Worm (Caenorhabditis elegans): ENCODE measurements around the gene K10G6.9.

ce11 chrII:3935990-3936389 lies 36.1 kb upstream of the K10G6.9 start:
- TF ChIP-seq ZK337.2 (GFP tag; IDR thresholded peaks at IDR 0.05) (no peak), unc-62 (GFP tag; optimal IDR thresholded peaks at IDR 0.05 in 1 of 2) (no peak), unc-62 (tag; optimal IDR thresholded peaks at IDR 0.05) (no peak), mdl-1 (tag; optimal IDR thresholded peaks at IDR 0.05) (no peak), pha-4 (GFP tag; IDR thresholded peaks at IDR 0.05) (no peak), pha-4 (tag; optimal IDR thresholded peaks at IDR 0.05) (no peak), T26A8.4 (GFP tag; IDR thresholded peaks at IDR 0.05) (no peak), ceh-28 (tag; optimal IDR thresholded peaks at IDR 0.05) (no peak), ztf-7 (tag; optimal IDR thresholded peaks at IDR 0.05) (no peak), lin-39 (tag; optimal IDR thresholded peaks at IDR 0.05) (no peak), ZK546.5 (tag; optimal IDR thresholded peaks at IDR 0.05) (no peak), ceh-82 (tag; optimal IDR thresholded peaks at IDR 0.05) (no peak), mxl-2 (GFP tag; conservative IDR thresholded peaks at IDR 0.05) (no peak), nhr-111 (GFP tag; optimal IDR thresholded peaks at IDR 0.05) (no peak), nhr-237 (tag; optimal IDR thresholded peaks at IDR 0.05) (no peak), unc-130 (GFP tag; optimal IDR thresholded peaks at IDR 0.05) (no peak)
